Worm (Caenorhabditis elegans) whole organism, mixed stage, embryonic: ENCODE data around the gene nuc-1.

Source experiments
- blmp-1 ChIP-seq: fragments of 150-350 bp; optimal IDR thresholded peaks from 2 replicates; lab custom pipeline; 2014; ENCODE audit warnings: missing biosample characterization, missing genetic modification characterization
- ceh-43 ChIP-seq: fragments of 200-800 bp; sonication (Bioruptor generic); optimal IDR thresholded peaks from 2 replicates; lab custom pipeline; 2018; ENCODE audit warnings: mild to moderate bottlenecking, missing genetic modification characterization, moderate library complexity, missing compliant biosample characterization
- cnd-1 ChIP-seq: fragments of 200-800 bp; sonication (Bioruptor generic); optimal IDR thresholded peaks from 2 replicates; lab custom pipeline; 2018; ENCODE audit warnings: mild to moderate bottlenecking, missing genetic modification characterization, missing compliant biosample characterization
- elt-1 ChIP-seq: sonication (generic microtip); optimal IDR thresholded peaks from 2 replicates; lab custom pipeline; 2017; ENCODE audit warnings: missing genetic modification characterization, mild to moderate bottlenecking, missing compliant biosample characterization, antibody characterized with exemption, moderate library complexity, borderline replicate concordance; ENCODE audit not compliant: insufficient read depth
- lin-13 ChIP-seq: fragments of 150-350 bp; optimal IDR thresholded peaks from 2 replicates; lab custom pipeline; 2014; ENCODE audit warnings: missing biosample characterization, missing genetic modification characterization
- lsy-2 ChIP-seq: fragments of 150-350 bp; optimal IDR thresholded peaks from 2 replicates; lab custom pipeline; 2014; ENCODE audit warnings: missing biosample characterization, missing genetic modification characterization
- mep-1 ChIP-seq: fragments of 150-350 bp; optimal IDR thresholded peaks from 2 replicates; lab custom pipeline; 2017; ENCODE audit warnings: missing biosample characterization, missing genetic modification reagents, missing genetic modification characterization, inconsistent platforms
- nhr-28 ChIP-seq: fragments of 150-350 bp; optimal IDR thresholded peaks from 2 replicates; lab custom pipeline; 2014; ENCODE audit warnings: missing biosample characterization, missing genetic modification characterization
- pha-4 ChIP-seq: fragments of 150-350 bp; optimal IDR thresholded peaks from 2 replicates; lab custom pipeline; 2018; ENCODE audit warnings: missing biosample characterization, missing genetic modification reagents, missing genetic modification characterization
- snpc-4 ChIP-seq: fragments of 150-350 bp; optimal IDR thresholded peaks from 2 replicates; lab custom pipeline; 2014; ENCODE audit warnings: missing biosample characterization, missing genetic modification characterization
- tbx-8 ChIP-seq: fragments of 200-800 bp; sonication (Bioruptor generic); optimal IDR thresholded peaks from 2 replicates; lab custom pipeline; 2018; ENCODE audit warnings: mild to moderate bottlenecking, missing genetic modification characterization, moderate library complexity, missing compliant biosample characterization
- zip-8 ChIP-seq: fragments of 150-350 bp; optimal IDR thresholded peaks from 2 replicates; lab custom pipeline; 2014; ENCODE audit warnings: missing biosample characterization, missing genetic modification characterization

DNA sequence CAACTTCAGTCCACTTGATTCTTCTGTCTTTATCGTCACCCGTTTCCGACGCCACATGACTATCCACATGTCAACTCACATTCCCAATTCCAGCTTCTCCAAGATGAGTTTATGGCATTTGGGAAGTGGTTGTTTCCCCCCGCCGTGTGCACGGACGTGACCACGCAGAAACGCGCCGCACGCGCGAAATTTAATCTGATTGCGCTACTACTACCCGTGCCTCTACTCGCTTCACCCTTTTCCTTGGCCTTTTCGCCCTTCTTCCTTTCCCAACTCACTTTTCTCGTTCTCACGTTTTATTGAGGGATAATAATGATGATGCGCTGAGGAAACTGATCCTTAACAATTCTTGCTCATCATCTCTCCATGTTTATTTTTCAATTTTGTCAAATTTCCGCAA lies 33.4 kb upstream of the nuc-1 start:
- TF ChIP-seq pha-4 (tag; lab: Kevin White, UChicago) (no peak), lin-13 (tag; lab: Kevin White, UChicago) (no peak), snpc-4 (tag; lab: Kevin White, UChicago) (no peak), tbx-8 (no peak), mep-1 (tag; lab: Kevin White, UChicago) (no peak), cnd-1 (tag; lab: Kevin White, UChicago) (no peak), blmp-1 (tag; lab: Kevin White, UChicago) (no peak), zip-8 (tag; lab: Kevin White, UChicago) (no peak), ceh-43 (GFP tag; lab: Kevin White, UChicago) (no peak), elt-1 (tag; lab: Kevin White, UChicago) (no peak), lsy-2 (tag; lab: Kevin White, UChicago) (no peak), nhr-28 (tag; lab: Kevin White, UChicago) (no peak)
